Worm (Caenorhabditis elegans) whole organism, young adult: ENCODE data around the gene T27E7.1.

ENCODE experiments used
- F39B2.1 ChIP-seq: fragments of 200-800 bp; sonication (Bioruptor generic); IDR thresholded peaks from 2 replicates; pipeline ENCODE4 v1.3.6; 2022; ENCODE audit warnings: missing genetic modification reagents, missing genetic modification characterization, missing compliant biosample characterization
- T26A5.8 ChIP-seq: sonication (generic microtip); optimal IDR thresholded peaks from 2 replicates; lab custom pipeline; 2016; ENCODE audit warnings: missing genetic modification characterization, missing compliant biosample characterization
- attf-6 ChIP-seq: fragments of 200-800 bp; sonication (Bioruptor generic); IDR thresholded peaks from 2 replicates; pipeline ENCODE4 v1.3.6; 2022; ENCODE audit warnings: missing genetic modification reagents, missing genetic modification characterization, missing compliant biosample characterization
- bed-2 ChIP-seq: fragments of 200-800 bp; sonication (Bioruptor generic); IDR thresholded peaks from 2 replicates; pipeline ENCODE4 v1.3.6; 2022; ENCODE audit warnings: missing genetic modification reagents, missing genetic modification characterization, missing compliant biosample characterization
- ceh-58 ChIP-seq: fragments of 200-800 bp; sonication (Bioruptor generic); IDR thresholded peaks from 2 replicates; pipeline ENCODE4 v1.3.6; 2022; ENCODE audit warnings: missing genetic modification characterization, missing compliant biosample characterization
- madf-6 ChIP-seq: fragments of 200-800 bp; sonication (Bioruptor generic); IDR thresholded peaks from 2 replicates; pipeline ENCODE4 v1.3.6; 2022; ENCODE audit warnings: missing genetic modification reagents, missing genetic modification characterization, missing compliant biosample characterization
- madf-8 ChIP-seq: fragments of 200-800 bp; sonication (Bioruptor generic); conservative IDR thresholded peaks from 2 replicates; pipeline ENCODE4 v1.3.6; 2022; ENCODE audit warnings: missing genetic modification reagents, missing genetic modification characterization, missing compliant biosample characterization
- nfya-1 ChIP-seq: sonication (generic microtip); optimal IDR thresholded peaks from 2 replicates; lab custom pipeline; 2017; ENCODE audit warnings: antibody characterized with exemption, missing compliant biosample characterization, missing genetic modification characterization, borderline replicate concordance; ENCODE audit not compliant: insufficient read depth
- nfya-2 ChIP-seq: fragments of 200-800 bp; sonication (Bioruptor generic); IDR thresholded peaks from 2 replicates; pipeline ENCODE4 v1.3.6; 2022; ENCODE audit warnings: missing genetic modification reagents, missing genetic modification characterization, missing compliant biosample characterization
- nhr-80 ChIP-seq: sonication (generic microtip); optimal IDR thresholded peaks from 2 replicates; lab custom pipeline; 2016; ENCODE audit warnings: missing genetic modification characterization, missing compliant biosample characterization
- pbrm-1 ChIP-seq: fragments of 200-800 bp; sonication (Bioruptor generic); IDR thresholded peaks from 2 replicates; pipeline ENCODE4 v1.3.6; 2022; ENCODE audit warnings: missing genetic modification reagents, missing genetic modification characterization, missing compliant biosample characterization
- pha-4 ChIP-seq: fragments of 150-350 bp; sonication (generic microtip); optimal IDR thresholded peaks from 2 replicates; lab custom pipeline; 2014; ENCODE audit warnings: missing biosample characterization, missing genetic modification reagents, missing genetic modification characterization
- snpc-1.3 ChIP-seq: sonication (generic microtip); optimal IDR thresholded peaks from 2 replicates; lab custom pipeline; 2017; ENCODE audit warnings: missing genetic modification characterization, mild to moderate bottlenecking, missing compliant biosample characterization, antibody characterized with exemption, moderate library complexity, missing genotype, missing genetic modification reagents; ENCODE audit not compliant: insufficient read depth
- snpc-4 ChIP-seq, 5 experiments: fragments of 150-350 bp in 1 of 5; sonication (generic microtip) in 4 of 5; optimal IDR thresholded peaks; 2 replicates each; lab custom pipeline; 2014 to 2018; ENCODE audit warnings: missing genetic modification characterization in 5 of 5, missing biosample characterization in 3 of 5, antibody characterized with exemption in 2 of 5, mild to moderate bottlenecking in 2 of 5, missing compliant biosample characterization in 2 of 5, missing genotype in 2 of 5, moderate library complexity in 2 of 5, missing genetic modification reagents in 1 of 5
- somi-1 ChIP-seq: fragments of 200-800 bp; sonication (Bioruptor generic); optimal IDR thresholded peaks from 2 replicates; lab custom pipeline; 2018; ENCODE audit warnings: mild to moderate bottlenecking, missing genetic modification characterization, missing compliant biosample characterization
- xnd-1 ChIP-seq: sonication (generic microtip); optimal IDR thresholded peaks from 2 replicates; lab custom pipeline; 2016; ENCODE audit warnings: missing genotype, missing genetic modification reagents, missing genetic modification characterization, missing compliant biosample characterization

The T27E7.1 gene

DNA sequence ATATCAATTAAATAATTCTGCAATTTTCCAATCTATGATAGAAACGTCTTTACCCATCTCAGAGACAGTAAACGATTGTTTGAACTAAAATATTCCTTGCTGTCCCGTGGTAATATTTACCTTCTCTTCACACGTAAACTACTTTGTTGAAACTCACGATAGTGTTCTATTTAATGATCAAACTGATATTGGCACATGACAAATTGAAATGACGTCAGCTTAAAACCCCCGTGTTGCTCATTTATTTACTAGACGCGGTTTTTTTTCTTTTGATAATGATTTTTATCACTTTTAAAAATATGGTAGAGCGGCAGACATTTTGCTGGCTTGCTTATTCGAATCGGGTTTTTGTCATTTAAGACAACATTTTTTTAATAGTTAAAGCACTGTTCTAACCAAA, 42.1 kb downstream of the T27E7.1 start:
- no peak for TF ChIP-seq xnd-1
- TF ChIP-seq pha-4 = peak; percentile 20

- TF ChIP-seq snpc-4 (GFP tag; optimal IDR thresholded peaks at IDR 0.05; lab: Kevin White, UChicago) = peak; percentile 34
- peak; percentile 8 to 87 (median 44) for TF ChIP-seq snpc-4 (tag; optimal IDR thresholded peaks at IDR 0.05; lab: Kevin White, UChicago)
- no peak for TF ChIP-seq madf-6 (GFP tag; lab: Robert Waterston, UW)
- TF ChIP-seq nhr-80 (tag; lab: Kevin White, UChicago) = peak; percentile 44
- TF ChIP-seq attf-6 (GFP tag; lab: Robert Waterston, UW) = peak; percentile 27; the same call in 1 of the 2 replicates
- no peak for TF ChIP-seq snpc-1.3 (tag; lab: Kevin White, UChicago)
These were observed 43.2 kb downstream of the T27E7.1 start for ce11 chrIV:14562649-14563268.

DNA sequence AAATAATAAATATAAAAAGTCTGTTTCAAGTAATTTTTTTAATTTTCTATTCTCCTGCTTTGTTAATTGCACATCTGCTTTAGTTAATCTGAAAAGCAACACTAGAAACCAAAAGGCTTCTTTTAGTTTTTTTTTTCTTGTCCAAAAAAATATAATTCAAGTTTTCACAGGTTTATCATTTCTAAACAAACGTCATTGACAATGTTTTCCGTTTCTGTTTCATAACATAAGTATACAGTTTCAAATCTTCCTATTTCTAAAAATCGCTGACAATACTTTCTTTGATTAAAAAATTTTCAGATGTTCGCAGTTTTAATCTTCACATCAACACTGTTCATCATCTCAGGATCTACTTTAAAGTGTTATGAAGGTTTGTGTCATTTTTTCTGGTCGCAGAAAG, 45.5 kb downstream of the T27E7.1 start, which contains the start of gene Y57G11B.2:
Gene Y57G11B.2 (plus strand): TSS at position 301 of the 400 bp plus-strand sequence.
- TF ChIP-seq somi-1 (GFP tag; lab: Kevin White, UChicago) (no peak), madf-8 (GFP tag; lab: Robert Waterston, UW) (no peak), T26A5.8 (tag; lab: Kevin White, UChicago) (no peak), nfya-1 (tag; lab: Kevin White, UChicago) (no peak), F39B2.1 (GFP tag; lab: Robert Waterston, UW) (no peak), ceh-58 (GFP tag; lab: Robert Waterston, UW) (no peak), bed-2 (no peak), pbrm-1 (GFP tag; lab: Robert Waterston, UW) (no peak), nfya-2 (GFP tag; lab: Robert Waterston, UW) (no peak)
